Worm (Caenorhabditis elegans): Measurements from ENCODE around the gene Y37D8A.4.

Gene Y37D8A.4

DNA sequence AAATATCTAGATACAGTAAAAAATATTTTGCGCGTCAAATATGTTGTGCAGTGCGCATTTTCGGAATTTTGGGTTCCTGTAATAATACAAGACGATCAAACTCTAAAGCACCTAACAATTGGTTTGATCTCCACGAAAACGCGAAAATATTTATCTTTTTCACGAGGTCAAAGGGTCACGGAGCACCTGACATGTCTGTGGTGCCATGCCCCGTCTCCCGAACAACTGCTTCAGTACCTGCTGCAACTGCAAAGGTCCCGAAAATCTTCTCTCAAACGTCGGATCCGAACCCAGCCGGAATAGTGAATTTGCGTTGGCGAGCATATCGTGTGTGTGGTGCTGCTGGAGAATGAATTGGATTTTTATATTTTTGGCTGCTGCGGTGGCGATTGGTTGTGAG lies 18.9 kb downstream of the Y37D8A.4 start, which contains the start of the genes Y37D8A.2 and Y37D8A.25:
Y37D8A.2 (plus strand) TSS at position 285 of the 400 bp plus-strand sequence.
Y37D8A.25 (minus strand) TSS at position 345 of the 400 bp plus-strand sequence.
- TF ChIP-seq ztf-16 (tag; optimal IDR thresholded peaks at IDR 0.05) (no peak), nfya-1 (tag; optimal IDR thresholded peaks at IDR 0.05) (no peak), lin-11 (tag; optimal IDR thresholded peaks at IDR 0.05) (no peak), K02D7.2 (tag; optimal IDR thresholded peaks at IDR 0.05) (no peak), ceh-24 (tag; optimal IDR thresholded peaks at IDR 0.05) (no peak), unc-86 (tag; optimal IDR thresholded peaks at IDR 0.05) (no peak)

DNA sequence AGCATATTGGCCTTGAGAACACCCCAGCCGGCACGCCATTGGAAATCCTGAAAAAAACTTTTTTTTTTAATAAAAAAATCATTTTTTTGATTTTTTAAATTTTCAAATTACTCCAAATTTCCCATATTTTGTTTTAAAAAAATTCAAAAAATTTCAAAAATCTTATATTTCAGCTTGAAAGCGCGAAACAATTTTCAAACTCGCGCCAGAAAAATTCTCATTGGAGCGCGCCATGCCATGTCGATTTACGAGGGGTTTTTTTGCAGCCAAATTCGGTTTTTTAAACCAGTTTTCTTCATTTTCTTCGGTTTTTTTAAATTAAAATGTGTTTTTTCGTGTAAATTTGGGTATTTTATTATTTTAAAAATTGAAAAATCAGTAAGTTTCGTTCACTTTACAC lies 19.6 kb downstream of the Y37D8A.4 start:
- TF ChIP-seq unc-3 (GFP tag; conservative IDR thresholded peaks at IDR 0.05) (no peak), unc-3 (tag; optimal IDR thresholded peaks at IDR 0.05) (no peak), elt-4 (tag; optimal IDR thresholded peaks at IDR 0.05) (no peak), ttx-3 (tag; optimal IDR thresholded peaks at IDR 0.05) (no peak), hlh-15 (tag; optimal IDR thresholded peaks at IDR 0.05) (no peak), tbx-7 (tag; optimal IDR thresholded peaks at IDR 0.05) (no peak), T23F11.4 (GFP tag; optimal IDR thresholded peaks at IDR 0.05) (no peak), ama-1 (optimal IDR thresholded peaks at IDR 0.05) (no peak), ceh-9 (tag; optimal IDR thresholded peaks at IDR 0.05) (no peak), hlh-6 (tag; optimal IDR thresholded peaks at IDR 0.05) (no peak), ets-4 (tag; optimal IDR thresholded peaks at IDR 0.05) (no peak), pat-9 (tag; optimal IDR thresholded peaks at IDR 0.05) (no peak), hlh-30 (tag; optimal IDR thresholded peaks at IDR 0.05; ENCODE audit: insufficient read depth) (no peak), ceh-34 (tag; optimal IDR thresholded peaks at IDR 0.05) (no peak), elt-2 (tag; optimal IDR thresholded peaks at IDR 0.05) (no peak), C38D4.7 (GFP tag; optimal IDR thresholded peaks at IDR 0.05) (no peak), fkh-6 (tag; optimal IDR thresholded peaks at IDR 0.05) (no peak), eyg-1 (tag; optimal IDR thresholded peaks at IDR 0.05) (no peak), syd-9 (tag; optimal IDR thresholded peaks at IDR 0.05) (no peak)

ce11 chrIII:12818050-12818738 lies 20.6 kb downstream of the Y37D8A.4 start, which contains the start of gene arx-5:
TSS of gene arx-5 (minus strand) at chrIII:12818100.
- TF ChIP-seq hlh-6 (tag; optimal IDR thresholded peaks at IDR 0.05) = no peak
- TF ChIP-seq unc-42 (tag; optimal IDR thresholded peaks at IDR 0.05) = peak; percentile 63

- TF ChIP-seq lin-11 (tag; optimal IDR thresholded peaks at IDR 0.05) (no peak), ceh-9 (tag; optimal IDR thresholded peaks at IDR 0.05) (no peak), ceh-45 (GFP tag; IDR thresholded peaks at IDR 0.05) (no peak), hlh-30 (tag; optimal IDR thresholded peaks at IDR 0.05; ENCODE audit: insufficient read depth) (no peak)
These were observed 25.6 kb downstream of the Y37D8A.4 start, which contains the start of gene BE10.4 for ce11 chrIII:12813193-12813592. TSS of gene BE10.4 (plus strand) at chrIII:12813493.

DNA sequence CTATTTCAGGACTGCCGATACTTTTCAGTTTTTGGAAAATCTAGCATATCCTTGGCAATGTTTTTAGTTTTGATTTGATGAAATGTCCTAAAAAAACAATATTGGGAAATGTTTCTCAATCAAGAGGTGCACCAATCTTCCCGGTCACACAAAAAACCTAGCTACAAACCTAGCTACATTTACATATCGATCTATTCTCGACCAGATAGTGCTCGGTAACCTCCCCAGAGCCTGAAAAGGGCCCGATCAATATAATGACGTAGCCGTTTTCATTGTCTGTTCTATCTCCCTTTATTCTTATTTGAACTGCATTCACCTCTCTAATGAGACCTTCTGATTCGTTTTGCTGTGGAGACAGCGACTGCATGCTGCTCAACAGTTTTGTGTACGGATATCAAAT lies 31.0 kb downstream of the Y37D8A.4 start, which contains the start of gene BE10.3:
BE10.3 (plus strand) TSS at position 301 of the 400 bp plus-strand sequence.
- no peak for TF ChIP-seq eyg-1 (tag; optimal IDR thresholded peaks at IDR 0.05)
- no peak for TF ChIP-seq dmd-4 (tag; optimal IDR thresholded peaks at IDR 0.05; ENCODE audit: borderline replicate concordance)
- no peak for TF ChIP-seq ceh-48 (tag; optimal IDR thresholded peaks at IDR 0.05)
- TF ChIP-seq pha-4 (tag; optimal IDR thresholded peaks at IDR 0.05) = no peak
- no peak for TF ChIP-seq K09A11.1 (tag; optimal IDR thresholded peaks at IDR 0.05; ENCODE audit: insufficient read depth)
- no peak for TF ChIP-seq fkh-10 (GFP tag; optimal IDR thresholded peaks at IDR 0.05)
- no peak for TF ChIP-seq ceh-30 (tag; optimal IDR thresholded peaks at IDR 0.05)
- TF ChIP-seq ceh-18 (tag; optimal IDR thresholded peaks at IDR 0.05) = no peak
- TF ChIP-seq ceh-14 (tag; optimal IDR thresholded peaks at IDR 0.05) = no peak
- no peak for TF ChIP-seq ama-1 (optimal IDR thresholded peaks at IDR 0.05)
- TF ChIP-seq npax-4 (tag; optimal IDR thresholded peaks at IDR 0.05) = no peak
- no peak for TF ChIP-seq odd-2 (tag; optimal IDR thresholded peaks at IDR 0.05)
- no peak for TF ChIP-seq pag-3 (tag; optimal IDR thresholded peaks at IDR 0.05; ENCODE audit: borderline replicate concordance)
- TF ChIP-seq ceh-19 (GFP tag; optimal IDR thresholded peaks at IDR 0.05) = no peak
- no peak for TF ChIP-seq che-1 (tag; optimal IDR thresholded peaks at IDR 0.05)
- no peak for TF ChIP-seq ceh-24 (tag; optimal IDR thresholded peaks at IDR 0.05)
- no peak for TF ChIP-seq mec-3 (tag; optimal IDR thresholded peaks at IDR 0.05; ENCODE audit: borderline replicate concordance)
- TF ChIP-seq K02D7.2 (tag; optimal IDR thresholded peaks at IDR 0.05) = no peak
- no peak for TF ChIP-seq C38D4.7 (GFP tag; optimal IDR thresholded peaks at IDR 0.05)

Data from whole organism, late embryonic.